Worm (Caenorhabditis elegans) whole organism, L3 larva: ENCODE measurements around the gene atgp-2.

ENCODE experiments used
- ceh-28 ChIP-seq: fragments of 150-350 bp; optimal IDR thresholded peaks from 2 replicates; lab custom pipeline; 2014; ENCODE audit warnings: missing biosample characterization, missing genetic modification reagents, missing genetic modification characterization
- fkh-10 ChIP-seq: sonication (generic microtip); optimal IDR thresholded peaks from 2 replicates; lab custom pipeline; 2017; ENCODE audit warnings: missing biosample characterization, missing genetic modification reagents, missing genetic modification characterization
- fos-1 ChIP-seq: fragments of 150-350 bp; optimal IDR thresholded peaks from 2 replicates; lab custom pipeline; 2014; ENCODE audit warnings: missing biosample characterization, missing genetic modification characterization
- nhr-28 ChIP-seq: fragments of 150-350 bp; optimal IDR thresholded peaks from 2 replicates; lab custom pipeline; 2014; ENCODE audit warnings: missing biosample characterization, missing genetic modification characterization
- snpc-4 ChIP-seq: fragments of 150-350 bp; optimal IDR thresholded peaks from 2 replicates; lab custom pipeline; 2014; ENCODE audit warnings: missing biosample characterization, missing genetic modification characterization
- tbx-2 ChIP-seq: sonication (generic microtip); optimal IDR thresholded peaks from 2 replicates; lab custom pipeline; 2016; ENCODE audit warnings: mild to moderate bottlenecking, missing genetic modification characterization, missing compliant biosample characterization
- ztf-11 ChIP-seq: fragments of 150-350 bp; optimal IDR thresholded peaks from 2 replicates; lab custom pipeline; 2014; ENCODE audit warnings: missing biosample characterization, missing genetic modification characterization

ce11 chrII:14599284-14599862 is 44.5 kb downstream of the atgp-2 start:
- TF ChIP-seq snpc-4 (tag; lab: Kevin White, UChicago) (no peak), ztf-11 (tag; lab: Kevin White, UChicago) (no peak), tbx-2 (no peak), fos-1 (tag; lab: Kevin White, UChicago) (no peak), nhr-28 (tag; lab: Kevin White, UChicago) (no peak), fkh-10 (GFP tag; lab: Kevin White, UChicago) (no peak), ceh-28 (tag; lab: Kevin White, UChicago) (no peak)
